In genomic region chr2L:19492934-19493686, dm6 we compare ENCODE assay signal across 2 fruit fly cellular contexts.
A peak's percentile ranks its signal among the peaks of the same experiment; 100 is the strongest.
TF ChIP-seq lines count a peak whose summit lies in the region.

swm (plus strand) TSS chr2L:19493251.
Ctu2 (minus strand) TSS chr2L:19493253.

TF ChIP-seq in whole organism, adult, 20 proteins besides CTCF, POLR2A, EP300 and RAD21 (continued from another document):
- TF ChIP-seq CG1620 (GFP tag; optimal IDR thresholded peaks at IDR 0.05; lab: Kevin White, UChicago) (peak; percentile 27), CG11617 (GFP tag; optimal IDR thresholded peaks at IDR 0.05; lab: Kevin White, UChicago) (peak; percentile 73)

TF ChIP-seq in whole organism, embryonic, 481 proteins besides CTCF, POLR2A, EP300 and RAD21 (continued from another document and continues in another):
- TF ChIP-seq CG18011 (GFP tag; optimal IDR thresholded peaks at IDR 0.05; lab: Kevin White, UChicago): peak; percentile 21
- TF ChIP-seq ara (GFP tag; IDR thresholded peaks at IDR 0.05; lab: Robert Waterston, UW): no peak
- no peak for TF ChIP-seq Awh (GFP tag; IDR thresholded peaks at IDR 0.05; lab: Robert Waterston, UW)
- no peak for TF ChIP-seq Hey (tag; optimal IDR thresholded peaks at IDR 0.05; lab: Kevin White, UChicago)
- peak; percentile 34 for TF ChIP-seq slou (GFP tag; optimal IDR thresholded peaks at IDR 0.05; lab: Kevin White, UChicago)
- peak; percentile 62 for TF ChIP-seq Dbx (GFP tag; IDR thresholded peaks at IDR 0.05; lab: Robert Waterston, UW)
- TF ChIP-seq CG2889 (GFP tag; IDR thresholded peaks at IDR 0.05; lab: Robert Waterston, UW): no peak
- TF ChIP-seq bowl (GFP tag; IDR thresholded peaks at IDR 0.05; lab: Robert Waterston, UW): no peak
- TF ChIP-seq z (GFP tag; IDR thresholded peaks at IDR 0.05; lab: Robert Waterston, UW): no peak
- TF ChIP-seq CG2875 (GFP tag; optimal IDR thresholded peaks at IDR 0.05; lab: Kevin White, UChicago): no peak
- no peak for TF ChIP-seq CG18476 (GFP tag; optimal IDR thresholded peaks at IDR 0.05; lab: Kevin White, UChicago)
- TF ChIP-seq CG18599 (GFP tag; optimal IDR thresholded peaks at IDR 0.05; lab: Kevin White, UChicago): no peak
- TF ChIP-seq fd3F (GFP tag; optimal IDR thresholded peaks at IDR 0.05; lab: Kevin White, UChicago): peak; percentile 72
- peak; percentile 57 for TF ChIP-seq CG7556 (GFP tag; optimal IDR thresholded peaks at IDR 0.05; lab: Kevin White, UChicago)
- no peak for TF ChIP-seq pita (GFP tag; optimal IDR thresholded peaks at IDR 0.05; lab: Kevin White, UChicago)
- no peak for TF ChIP-seq en (GFP tag; optimal IDR thresholded peaks at IDR 0.05; lab: Kevin White, UChicago)
- no peak for TF ChIP-seq org-1 (GFP tag; optimal IDR thresholded peaks at IDR 0.05; lab: Kevin White, UChicago)
- no peak for TF ChIP-seq Dfd (GFP tag; optimal IDR thresholded peaks at IDR 0.05; lab: Kevin White, UChicago)
- TF ChIP-seq CG3838 (GFP tag; optimal IDR thresholded peaks at IDR 0.05; lab: Kevin White, UChicago): no peak
- TF ChIP-seq CG7839 (tag; optimal IDR thresholded peaks at IDR 0.05; lab: Kevin White, UChicago): peak; percentile 77
- TF ChIP-seq cad (GFP tag; optimal IDR thresholded peaks at IDR 0.05; lab: Kevin White, UChicago): no peak
- TF ChIP-seq CrebB (tag; optimal IDR thresholded peaks at IDR 0.05; lab: Kevin White, UChicago): peak; percentile 9
- peak; percentile 67; the same call in 1 of the 2 replicates for TF ChIP-seq sna (GFP tag; IDR thresholded peaks at IDR 0.05; lab: Robert Waterston, UW; ENCODE audit: partially characterized antibody)
- no peak for TF ChIP-seq CG11504 (tag; optimal IDR thresholded peaks at IDR 0.05; lab: Kevin White, UChicago)
- TF ChIP-seq CG32767 (GFP tag; IDR thresholded peaks at IDR 0.05; lab: Robert Waterston, UW): 0 out of 2 replicates have a peak, but pooled peaks have one; percentile 26
- TF ChIP-seq CG4820 (GFP tag; optimal IDR thresholded peaks at IDR 0.05; lab: Kevin White, UChicago): peak; percentile 38
- TF ChIP-seq jigr1 (GFP tag; IDR thresholded peaks at IDR 0.05; lab: Robert Waterston, UW): no peak
- TF ChIP-seq CG2712 (tag; optimal IDR thresholded peaks at IDR 0.05; lab: Kevin White, UChicago): peak; percentile 81
- TF ChIP-seq slbo (GFP tag; IDR thresholded peaks at IDR 0.05; lab: Robert Waterston, UW): peak; percentile 78
- no peak for TF ChIP-seq Lpt (GFP tag; optimal IDR thresholded peaks at IDR 0.05; lab: Kevin White, UChicago)
- TF ChIP-seq sc (optimal IDR thresholded peaks at IDR 0.05; lab: Kevin White, UChicago): no peak
- no peak for TF ChIP-seq sc (GFP tag; optimal IDR thresholded peaks at IDR 0.05; lab: Kevin White, UChicago)
- TF ChIP-seq Mes4 (GFP tag; optimal IDR thresholded peaks at IDR 0.05; lab: Kevin White, UChicago): no peak
- peak; percentile 48 for TF ChIP-seq fd96Cb (tag; optimal IDR thresholded peaks at IDR 0.05; lab: Kevin White, UChicago)
- TF ChIP-seq nau (GFP tag; optimal IDR thresholded peaks at IDR 0.05; lab: Kevin White, UChicago): no peak
- no peak for TF ChIP-seq CG5180 (GFP tag; optimal IDR thresholded peaks at IDR 0.05; lab: Kevin White, UChicago)
- no peak for TF ChIP-seq CG15073 (GFP tag; optimal IDR thresholded peaks at IDR 0.05; lab: Kevin White, UChicago)
- no peak for TF ChIP-seq Doc2 (GFP tag; IDR thresholded peaks at IDR 0.05; lab: Robert Waterston, UW)
- TF ChIP-seq CG12219 (GFP tag; optimal IDR thresholded peaks at IDR 0.05; lab: Kevin White, UChicago): no peak
- no peak for TF ChIP-seq kni (GFP tag; optimal IDR thresholded peaks at IDR 0.05; lab: Kevin White, UChicago)
- TF ChIP-seq CG4707 (GFP tag; optimal IDR thresholded peaks at IDR 0.05; lab: Kevin White, UChicago): no peak
- TF ChIP-seq BtbVII (GFP tag; optimal IDR thresholded peaks at IDR 0.05; lab: Kevin White, UChicago): no peak
- peak; percentile 81 for TF ChIP-seq BEAF-32 (GFP tag; optimal IDR thresholded peaks at IDR 0.05; lab: Kevin White, UChicago)
- peak; percentile 60 for TF ChIP-seq CG12299 (tag; optimal IDR thresholded peaks at IDR 0.05; lab: Kevin White, UChicago)
- TF ChIP-seq caup (GFP tag; optimal IDR thresholded peaks at IDR 0.05; lab: Kevin White, UChicago; ENCODE audit: severe bottlenecking): no peak
- peak; percentile 62; the same call in 1 of the 3 replicates for TF ChIP-seq vnd (GFP tag; IDR thresholded peaks at IDR 0.05; lab: Robert Waterston, UW; ENCODE audit: partially characterized antibody)
- no peak for TF ChIP-seq ac (GFP tag; optimal IDR thresholded peaks at IDR 0.05; lab: Kevin White, UChicago)
- peak; percentile 76 for TF ChIP-seq unpg (GFP tag; optimal IDR thresholded peaks at IDR 0.05; lab: Kevin White, UChicago)
- no peak for TF ChIP-seq Hsf (GFP tag; optimal IDR thresholded peaks at IDR 0.05; lab: Kevin White, UChicago)
- TF ChIP-seq CG1647 (GFP tag; optimal IDR thresholded peaks at IDR 0.05; lab: Kevin White, UChicago): no peak
- TF ChIP-seq Mad (GFP tag; optimal IDR thresholded peaks at IDR 0.05; lab: Kevin White, UChicago): no peak
- no peak for TF ChIP-seq Dad (GFP tag; optimal IDR thresholded peaks at IDR 0.05; lab: Kevin White, UChicago)
- TF ChIP-seq CG17612 (GFP tag; IDR thresholded peaks at IDR 0.05; lab: Robert Waterston, UW): no peak
- peak; percentile 81 for TF ChIP-seq CG8478 (optimal IDR thresholded peaks at IDR 0.05; lab: Kevin White, UChicago)
- peak; percentile 83 for TF ChIP-seq CG9932 (GFP tag; IDR thresholded peaks at IDR 0.05; lab: Robert Waterston, UW)
- no peak for TF ChIP-seq Ets65A (GFP tag; lab: Kevin White, UChicago)
- peak; percentile 68 for TF ChIP-seq Xbp1 (GFP tag; optimal IDR thresholded peaks at IDR 0.05; lab: Kevin White, UChicago)
- TF ChIP-seq Sox100B (GFP tag; optimal IDR thresholded peaks at IDR 0.05; lab: Kevin White, UChicago): no peak
- no peak for TF ChIP-seq fu2 (GFP tag; optimal IDR thresholded peaks at IDR 0.05; lab: Kevin White, UChicago)
- peak; percentile 71 for TF ChIP-seq CG34224 (GFP tag; IDR thresholded peaks at IDR 0.05; lab: Robert Waterston, UW; ENCODE audit: partially characterized antibody)
- no peak for TF ChIP-seq zfh1 (GFP tag; IDR thresholded peaks at IDR 0.05; lab: Robert Waterston, UW)
- peak; percentile 60 for TF ChIP-seq CG12155 (GFP tag; optimal IDR thresholded peaks at IDR 0.05; lab: Kevin White, UChicago)
- no peak for TF ChIP-seq emc (GFP tag; optimal IDR thresholded peaks at IDR 0.05; lab: Kevin White, UChicago)
- TF ChIP-seq CG16779 (GFP tag; IDR thresholded peaks at IDR 0.05; lab: Robert Waterston, UW): no peak
- peak; percentile 17 for TF ChIP-seq CG13624 (GFP tag; optimal IDR thresholded peaks at IDR 0.05; lab: Kevin White, UChicago)
- peak; percentile 70 for TF ChIP-seq CG32532 (GFP tag; IDR thresholded peaks at IDR 0.05; lab: Robert Waterston, UW)
- TF ChIP-seq trh (GFP tag; optimal IDR thresholded peaks at IDR 0.05; lab: Kevin White, UChicago): no peak
- TF ChIP-seq sug (tag; optimal IDR thresholded peaks at IDR 0.05; lab: Kevin White, UChicago): peak; percentile 85
- TF ChIP-seq Fer1 (GFP tag; optimal IDR thresholded peaks at IDR 0.05; lab: Kevin White, UChicago): peak; percentile 74
- TF ChIP-seq jumu (GFP tag; optimal IDR thresholded peaks at IDR 0.05; lab: Kevin White, UChicago): no peak
- TF ChIP-seq Lim3 (GFP tag; IDR thresholded peaks at IDR 0.05; lab: Robert Waterston, UW): no peak
- no peak for TF ChIP-seq CG3065 (GFP tag; optimal IDR thresholded peaks at IDR 0.05; lab: Kevin White, UChicago)
- no peak for TF ChIP-seq bab2 (GFP tag; optimal IDR thresholded peaks at IDR 0.05; lab: Kevin White, UChicago)
- peak; percentile 25; the same call in 1 of the 2 replicates for TF ChIP-seq CG10366 (GFP tag; IDR thresholded peaks at IDR 0.05; lab: Robert Waterston, UW)
- peak; percentile 94 for TF ChIP-seq Sry-β (GFP tag; optimal IDR thresholded peaks at IDR 0.05; lab: Kevin White, UChicago)
- no peak for TF ChIP-seq Adf1 (GFP tag; IDR thresholded peaks at IDR 0.05; lab: Robert Waterston, UW)
- TF ChIP-seq run (tag; optimal IDR thresholded peaks at IDR 0.05; lab: Kevin White, UChicago): no peak
- TF ChIP-seq Ssrp (tag; optimal IDR thresholded peaks at IDR 0.05; lab: Kevin White, UChicago): peak; percentile 70
- TF ChIP-seq CG12769 (tag; optimal IDR thresholded peaks at IDR 0.05; lab: Kevin White, UChicago): no peak
- no peak for TF ChIP-seq CG3163 (GFP tag; optimal IDR thresholded peaks at IDR 0.05; lab: Kevin White, UChicago)
- peak; percentile 66 for TF ChIP-seq CG4328 (GFP tag; optimal IDR thresholded peaks at IDR 0.05; lab: Kevin White, UChicago)
- peak; percentile 61 for TF ChIP-seq tin (GFP tag; optimal IDR thresholded peaks at IDR 0.05; lab: Kevin White, UChicago)
- peak; percentile 88 for TF ChIP-seq CG7928 (GFP tag; optimal IDR thresholded peaks at IDR 0.05; lab: Kevin White, UChicago)
- TF ChIP-seq CG17912 (GFP tag; optimal IDR thresholded peaks at IDR 0.05; lab: Kevin White, UChicago): no peak
- TF ChIP-seq CG17385 (GFP tag; optimal IDR thresholded peaks at IDR 0.05; lab: Kevin White, UChicago): peak; percentile 94
- no peak for TF ChIP-seq usp (GFP tag; optimal IDR thresholded peaks at IDR 0.05; lab: Kevin White, UChicago)
- peak; percentile 50 for TF ChIP-seq exex (tag; optimal IDR thresholded peaks at IDR 0.05; lab: Kevin White, UChicago)
- peak; percentile 83 for TF ChIP-seq CG12391 (tag; optimal IDR thresholded peaks at IDR 0.05; lab: Kevin White, UChicago)
- peak; percentile 30; the same call in 1 of the 2 replicates for TF ChIP-seq ranshi (GFP tag; IDR thresholded peaks at IDR 0.05; lab: Robert Waterston, UW)
- TF ChIP-seq Eip74EF (GFP tag; optimal IDR thresholded peaks at IDR 0.05; lab: Kevin White, UChicago): no peak
- TF ChIP-seq Gug (GFP tag; IDR thresholded peaks at IDR 0.05; lab: Robert Waterston, UW): peak; percentile 26; the same call in 2 of the 4 replicates
- no peak for TF ChIP-seq CG2199 (GFP tag; IDR thresholded peaks at IDR 0.05; lab: Robert Waterston, UW)
- no peak for TF ChIP-seq Trl (optimal IDR thresholded peaks at IDR 0.05; lab: Kevin White, UChicago)
- no peak for TF ChIP-seq Trl (GFP tag; optimal IDR thresholded peaks at IDR 0.05; lab: Kevin White, UChicago)
- no peak for TF ChIP-seq CG16863 (GFP tag; optimal IDR thresholded peaks at IDR 0.05; lab: Kevin White, UChicago)
- TF ChIP-seq CG15479 (GFP tag; optimal IDR thresholded peaks at IDR 0.05; lab: Kevin White, UChicago): peak; percentile 30
- peak; percentile 79 for TF ChIP-seq CG9437 (GFP tag; optimal IDR thresholded peaks at IDR 0.05; lab: Kevin White, UChicago)
- no peak for TF ChIP-seq p53 (GFP tag; optimal IDR thresholded peaks at IDR 0.05; lab: Kevin White, UChicago)
- TF ChIP-seq CG32772 (GFP tag; IDR thresholded peaks at IDR 0.05; lab: Robert Waterston, UW): peak; percentile 35; the same call in 1 of the 2 replicates
- TF ChIP-seq onecut (GFP tag; IDR thresholded peaks at IDR 0.05; lab: Robert Waterston, UW): no peak
- no peak for TF ChIP-seq eyg (GFP tag; optimal IDR thresholded peaks at IDR 0.05; lab: Kevin White, UChicago)
- no peak for TF ChIP-seq gsb (GFP tag; IDR thresholded peaks at IDR 0.05; lab: Robert Waterston, UW)
- TF ChIP-seq HmgZ (tag; optimal IDR thresholded peaks at IDR 0.05; lab: Kevin White, UChicago): peak; percentile 22
- TF ChIP-seq Dek (tag; optimal IDR thresholded peaks at IDR 0.05; lab: Kevin White, UChicago): peak; percentile 68
- TF ChIP-seq disco-r (GFP tag; optimal IDR thresholded peaks at IDR 0.05; lab: Kevin White, UChicago): no peak
- peak; percentile 36; the same call in 1 of the 2 replicates for TF ChIP-seq CG31224 (GFP tag; IDR thresholded peaks at IDR 0.05; lab: Robert Waterston, UW)
- TF ChIP-seq Elba2 (GFP tag; optimal IDR thresholded peaks at IDR 0.05; lab: Kevin White, UChicago): peak; percentile 90
- no peak for TF ChIP-seq Hr39 (optimal IDR thresholded peaks at IDR 0.05; lab: Kevin White, UChicago)
- no peak for TF ChIP-seq Stat92E (GFP tag; optimal IDR thresholded peaks at IDR 0.05; lab: Kevin White, UChicago)
- TF ChIP-seq ci (GFP tag; IDR thresholded peaks at IDR 0.05; lab: Robert Waterston, UW): 0 out of 3 replicates have a peak, but pooled peaks have one; percentile 10
- no peak for TF ChIP-seq Optix (GFP tag; IDR thresholded peaks at IDR 0.05; lab: Robert Waterston, UW)
- no peak for TF ChIP-seq seq (GFP tag; IDR thresholded peaks at IDR 0.05; lab: Robert Waterston, UW)
- TF ChIP-seq so (GFP tag; IDR thresholded peaks at IDR 0.05; lab: Robert Waterston, UW): no peak
- TF ChIP-seq HLH54F (GFP tag; optimal IDR thresholded peaks at IDR 0.05; lab: Kevin White, UChicago): peak; percentile 0
- no peak for TF ChIP-seq gcm2 (GFP tag; optimal IDR thresholded peaks at IDR 0.05; lab: Kevin White, UChicago)
- TF ChIP-seq CG8089 (GFP tag; optimal IDR thresholded peaks at IDR 0.05; lab: Kevin White, UChicago): no peak
- peak; percentile 52; the same call in 2 of the 3 replicates for TF ChIP-seq CG6791 (GFP tag; IDR thresholded peaks at IDR 0.05; lab: Robert Waterston, UW; ENCODE audit: partially characterized antibody)
- TF ChIP-seq CG5245 (GFP tag; optimal IDR thresholded peaks at IDR 0.05; lab: Kevin White, UChicago): no peak
- no peak; the same call in 1 of the 2 replicates for TF ChIP-seq CG31441 (GFP tag; IDR thresholded peaks at IDR 0.05; lab: Robert Waterston, UW)
- no peak for TF ChIP-seq maf-S (GFP tag; optimal IDR thresholded peaks at IDR 0.05; lab: Kevin White, UChicago)
- no peak for TF ChIP-seq mirr (GFP tag; optimal IDR thresholded peaks at IDR 0.05; lab: Kevin White, UChicago)
- TF ChIP-seq lilli (GFP tag; optimal IDR thresholded peaks at IDR 0.05; lab: Kevin White, UChicago): peak; percentile 28
- TF ChIP-seq Antp (GFP tag; optimal IDR thresholded peaks at IDR 0.05; lab: Kevin White, UChicago): no peak
- TF ChIP-seq Poxn (GFP tag; IDR thresholded peaks at IDR 0.05; lab: Robert Waterston, UW): no peak
- TF ChIP-seq nmo (GFP tag; optimal IDR thresholded peaks at IDR 0.05; lab: Kevin White, UChicago): peak; percentile 83
- peak; percentile 81 for TF ChIP-seq Dll (GFP tag; IDR thresholded peaks at IDR 0.05; lab: Robert Waterston, UW; ENCODE audit: partially characterized antibody)
- TF ChIP-seq luna (GFP tag; optimal IDR thresholded peaks at IDR 0.05; lab: Kevin White, UChicago): no peak
- TF ChIP-seq eve (GFP tag; optimal IDR thresholded peaks at IDR 0.05; lab: Kevin White, UChicago): no peak
- no peak for TF ChIP-seq lov (optimal IDR thresholded peaks at IDR 0.05; lab: Kevin White, UChicago)
- no peak for TF ChIP-seq lov (GFP tag; IDR thresholded peaks at IDR 0.05; lab: Robert Waterston, UW)
- TF ChIP-seq NfI (GFP tag; optimal IDR thresholded peaks at IDR 0.05; lab: Kevin White, UChicago): peak; percentile 64
- TF ChIP-seq Doc3 (GFP tag; IDR thresholded peaks at IDR 0.05; lab: Robert Waterston, UW; ENCODE audit: partially characterized antibody): peak; percentile 70
- no peak for TF ChIP-seq fd64A (GFP tag; optimal IDR thresholded peaks at IDR 0.05; lab: Kevin White, UChicago)
